Fruit fly (Drosophila melanogaster) whole organism, embryonic: ENCODE results near the gene Cpr67Fb.

Experiments
- CG10267 ChIP-seq: fragments of 200-800 bp; sonication (Bioruptor generic); optimal IDR thresholded peaks from 2 replicates; lab custom pipeline; 2018; ENCODE audit warnings: missing biosample characterization, mild to moderate bottlenecking, missing genetic modification characterization, moderate library complexity
- CG11504 ChIP-seq: fragments of 200-800 bp; sonication (Bioruptor generic); optimal IDR thresholded peaks from 3 replicates; lab custom pipeline; 2019; ENCODE audit warnings: missing biosample characterization, mild to moderate bottlenecking, missing genetic modification characterization, moderate library complexity
- CG12155 ChIP-seq: fragments of 200-800 bp; sonication (Bioruptor generic); optimal IDR thresholded peaks from 3 replicates; lab custom pipeline; 2016; ENCODE audit warnings: missing biosample characterization, missing genetic modification characterization
- CG12219 ChIP-seq: fragments of 200-800 bp; sonication (Bioruptor generic); optimal IDR thresholded peaks from 3 replicates; lab custom pipeline; 2018; ENCODE audit warnings: missing biosample characterization, mild to moderate bottlenecking, missing genetic modification characterization
- CG12744 ChIP-seq: fragments of 200-800 bp; sonication (Bioruptor generic); optimal IDR thresholded peaks from 2 replicates; lab custom pipeline; 2016; ENCODE audit warnings: missing biosample characterization, missing genetic modification characterization
- CG13624 ChIP-seq: fragments of 200-800 bp; sonication (Bioruptor generic); optimal IDR thresholded peaks from 2 replicates; lab custom pipeline; 2016; ENCODE audit warnings: missing biosample characterization, missing genetic modification characterization
- CG14667 ChIP-seq: fragments of 200-800 bp; sonication (Bioruptor generic); IDR thresholded peaks from 2 replicates; pipeline ENCODE4 v1.3.6; 2022; ENCODE audit warnings: missing biosample characterization, missing genetic modification characterization
- CG15696 ChIP-seq: fragments of 200-800 bp; sonication (Bioruptor generic); optimal IDR thresholded peaks from 2 replicates; lab custom pipeline; 2019; ENCODE audit warnings: missing biosample characterization, mild to moderate bottlenecking, missing genetic modification characterization, moderate library complexity
- CG16863 ChIP-seq: fragments of 200-800 bp; sonication (Bioruptor generic); optimal IDR thresholded peaks from 3 replicates; lab custom pipeline; 2016; ENCODE audit warnings: missing biosample characterization, missing genetic modification characterization
- CG17186 ChIP-seq: fragments of 200-800 bp; sonication (Bioruptor generic); optimal IDR thresholded peaks from 3 replicates; lab custom pipeline; 2017; ENCODE audit warnings: missing biosample characterization, missing genetic modification reagents, missing genetic modification characterization
- CG17385 ChIP-seq: fragments of 200-800 bp; sonication (Bioruptor generic); optimal IDR thresholded peaks from 3 replicates; lab custom pipeline; 2018; ENCODE audit warnings: missing biosample characterization, mild to moderate bottlenecking, missing genetic modification characterization
- CG17829 ChIP-seq: fragments of 200-800 bp; optimal IDR thresholded peaks from 2 replicates; lab custom pipeline; 2019; ENCODE audit warnings: missing biosample characterization, mild to moderate bottlenecking, missing genetic modification characterization, moderate library complexity
- CG2678 ChIP-seq: fragments of 200-800 bp; sonication (Bioruptor generic); optimal IDR thresholded peaks from 3 replicates; lab custom pipeline; 2019; ENCODE audit warnings: missing biosample characterization, mild to moderate bottlenecking, missing genetic modification characterization, moderate library complexity
- CG2712 ChIP-seq: fragments of 200-800 bp; optimal IDR thresholded peaks from 3 replicates; lab custom pipeline; 2019; ENCODE audit warnings: missing biosample characterization, mild to moderate bottlenecking, missing genetic modification characterization, moderate library complexity
- CG32532 ChIP-seq: fragments of 200-800 bp; sonication (Bioruptor generic); IDR thresholded peaks from 2 replicates; pipeline ENCODE4 v1.3.6; 2022; ENCODE audit warnings: missing biosample characterization, missing genetic modification characterization
- CG34422 ChIP-seq: fragments of 200-800 bp; sonication (Bioruptor generic); IDR thresholded peaks from 3 replicates; pipeline ENCODE4 v1.3.6; 2022; ENCODE audit warnings: missing biosample characterization, missing genetic modification characterization
- CG3847 ChIP-seq: fragments of 200-800 bp; sonication (Bioruptor generic); IDR thresholded peaks from 2 replicates; pipeline ENCODE4 v1.3.6; 2022; ENCODE audit warnings: missing biosample characterization, missing genetic modification characterization
- CG4360 ChIP-seq: fragments of 200-800 bp; sonication (Bioruptor generic); IDR thresholded peaks from 2 replicates; pipeline ENCODE4 v1.3.6; 2022; ENCODE audit warnings: missing biosample characterization, missing genetic modification characterization
- CG6175 ChIP-seq: fragments of 200-800 bp; sonication (Bioruptor generic); IDR thresholded peaks from 3 replicates; pipeline ENCODE4 v1.3.6; 2022; ENCODE audit warnings: missing biosample characterization, missing genetic modification characterization
- CG6272 ChIP-seq: fragments of 200-800 bp; sonication (Bioruptor generic); IDR thresholded peaks from 2 replicates; pipeline ENCODE4 v1.3.6; 2022; ENCODE audit warnings: missing biosample characterization, missing genetic modification characterization
- CG7987 ChIP-seq: fragments of 200-800 bp; sonication (Bioruptor generic); optimal IDR thresholded peaks from 2 replicates; lab custom pipeline; 2018; ENCODE audit warnings: missing biosample characterization, mild to moderate bottlenecking, missing genetic modification characterization, moderate library complexity
- CG9727 ChIP-seq: fragments of 200-800 bp; sonication (Bioruptor generic); optimal IDR thresholded peaks from 3 replicates; lab custom pipeline; 2017; ENCODE audit warnings: missing biosample characterization, mild to moderate bottlenecking, missing genetic modification characterization
- CG9797 ChIP-seq: fragments of 200-800 bp; sonication (Bioruptor generic); optimal IDR thresholded peaks from 3 replicates; lab custom pipeline; 2018; ENCODE audit warnings: missing biosample characterization, mild to moderate bottlenecking, missing genetic modification characterization
- CTCF ChIP-seq: fragments of 200-800 bp; sonication (Bioruptor generic); optimal IDR thresholded peaks from 2 replicates; lab custom pipeline; 2017; ENCODE audit warnings: missing biosample characterization, mild to moderate bottlenecking, missing genetic modification characterization, moderate library complexity
- Chrac-16 ChIP-seq: fragments of 200-800 bp; sonication (Bioruptor generic); optimal IDR thresholded peaks from 3 replicates; lab custom pipeline; 2016; ENCODE audit warnings: missing biosample characterization, missing genetic modification characterization
- Dbx ChIP-seq: fragments of 200-800 bp; sonication (Bioruptor generic); IDR thresholded peaks from 3 replicates; pipeline ENCODE4 v1.3.6; 2022; ENCODE audit warnings: missing biosample characterization, missing genetic modification characterization
- Dref ChIP-seq: fragments of 200-800 bp; sonication (Bioruptor generic); IDR thresholded peaks from 2 replicates; pipeline ENCODE4 v1.3.6; 2022; ENCODE audit warnings: missing biosample characterization, missing genetic modification characterization
- HHEX ChIP-seq: fragments of 200-800 bp; sonication (Bioruptor generic); optimal IDR thresholded peaks from 3 replicates; lab custom pipeline; 2017; ENCODE audit warnings: missing biosample characterization, mild to moderate bottlenecking, missing genetic modification characterization, missing genetic modification reagents
- HLHmδ ChIP-seq: fragments of 200-800 bp; sonication (Bioruptor generic); optimal IDR thresholded peaks from 2 replicates; lab custom pipeline; 2018; ENCODE audit warnings: missing biosample characterization, mild to moderate bottlenecking, missing genetic modification characterization, moderate library complexity
- Hr51 ChIP-seq, 2 experiments: fragments of 200-800 bp; sonication (Bioruptor generic); optimal IDR thresholded peaks; 2 replicates in 1 of 2; 3 replicates in 1 of 2; lab custom pipeline; 2016 to 2018; ENCODE audit warnings: missing biosample characterization in 2 of 2, missing genetic modification characterization in 2 of 2, mild to moderate bottlenecking in 1 of 2, moderate library complexity in 1 of 2
- MTF-1 ChIP-seq: fragments of 200-800 bp; sonication (Bioruptor generic); optimal IDR thresholded peaks from 2 replicates; lab custom pipeline; 2018; ENCODE audit warnings: missing biosample characterization, mild to moderate bottlenecking, missing genetic modification characterization, borderline replicate concordance
- Mad ChIP-seq: fragments of 200-800 bp; sonication (Bioruptor generic); optimal IDR thresholded peaks from 2 replicates; lab custom pipeline; 2016; ENCODE audit warnings: missing biosample characterization, missing genetic modification characterization
- Optix ChIP-seq: fragments of 200-800 bp; sonication (Bioruptor generic); IDR thresholded peaks from 3 replicates; pipeline ENCODE4 v1.3.6; 2022; ENCODE audit warnings: missing biosample characterization, missing genetic modification characterization
- PHDP ChIP-seq: fragments of 200-800 bp; sonication (Bioruptor generic); optimal IDR thresholded peaks from 3 replicates; lab custom pipeline; 2018; ENCODE audit warnings: missing biosample characterization, mild to moderate bottlenecking, missing genetic modification characterization, moderate library complexity
- Ptx1 ChIP-seq: fragments of 200-800 bp; sonication (Bioruptor generic); IDR thresholded peaks from 2 replicates; pipeline ENCODE4 v1.3.6; 2022; ENCODE audit warnings: missing biosample characterization, missing genetic modification characterization
- Spps ChIP-seq: fragments of 200-800 bp; sonication (Bioruptor generic); optimal IDR thresholded peaks from 2 replicates; lab custom pipeline; 2018; ENCODE audit warnings: missing biosample characterization, mild to moderate bottlenecking, missing genetic modification characterization
- ap ChIP-seq: fragments of 200-800 bp; sonication (Bioruptor generic); IDR thresholded peaks from 2 replicates; pipeline ENCODE4 v1.3.6; 2022; ENCODE audit warnings: missing biosample characterization, missing genetic modification characterization
- crp ChIP-seq, 2 experiments: fragments of 200-800 bp; sonication (Bioruptor generic); optimal IDR thresholded peaks; 2 replicates in 1 of 2; 3 replicates in 1 of 2; lab custom pipeline; 2017; ENCODE audit warnings: missing biosample characterization in 2 of 2, missing genetic modification characterization in 2 of 2, mild to moderate bottlenecking in 1 of 2, moderate library complexity in 1 of 2
- cwo ChIP-seq: fragments of 200-800 bp; sonication (Bioruptor generic); optimal IDR thresholded peaks from 3 replicates; lab custom pipeline; 2017; ENCODE audit warnings: missing biosample characterization, missing genetic modification characterization, mild to moderate bottlenecking, moderate library complexity, missing genetic modification reagents
- dati ChIP-seq: fragments of 200-800 bp; sonication (Bioruptor generic); IDR thresholded peaks from 2 replicates; pipeline ENCODE4 v1.3.6; 2022; ENCODE audit warnings: missing biosample characterization, missing genetic modification characterization
- ems ChIP-seq: fragments of 200-800 bp; sonication (Bioruptor generic); optimal IDR thresholded peaks from 3 replicates; lab custom pipeline; 2016; ENCODE audit warnings: missing biosample characterization, missing genetic modification characterization
- ewg ChIP-seq: fragments of 200-800 bp; sonication (Bioruptor generic); optimal IDR thresholded peaks from 3 replicates; lab custom pipeline; 2017; ENCODE audit warnings: mild to moderate bottlenecking, missing biosample characterization, missing genetic modification reagents, missing genetic modification characterization
- fd3F ChIP-seq: fragments of 200-800 bp; sonication (Bioruptor generic); optimal IDR thresholded peaks from 2 replicates; lab custom pipeline; 2018; ENCODE audit warnings: missing biosample characterization, mild to moderate bottlenecking, missing genetic modification characterization, moderate library complexity
- grau ChIP-seq: fragments of 200-800 bp; optimal IDR thresholded peaks from 3 replicates; lab custom pipeline; 2019; ENCODE audit warnings: missing biosample characterization, mild to moderate bottlenecking, missing genetic modification characterization, moderate library complexity
- maf-S ChIP-seq: fragments of 200-800 bp; sonication (Bioruptor generic); optimal IDR thresholded peaks from 2 replicates; lab custom pipeline; 2016; ENCODE audit warnings: missing biosample characterization, missing genetic modification characterization
- oc ChIP-seq: fragments of 200-800 bp; sonication (Bioruptor generic); optimal IDR thresholded peaks from 2 replicates; lab custom pipeline; 2018; ENCODE audit warnings: missing biosample characterization, mild to moderate bottlenecking, missing genetic modification characterization, moderate library complexity
- p53 ChIP-seq: fragments of 200-800 bp; sonication (Bioruptor generic); optimal IDR thresholded peaks from 2 replicates; lab custom pipeline; 2016; ENCODE audit warnings: missing biosample characterization, missing genetic modification characterization
- run ChIP-seq: fragments of 200-800 bp; sonication (Bioruptor generic); optimal IDR thresholded peaks from 3 replicates; lab custom pipeline; 2018; ENCODE audit warnings: missing biosample characterization, mild to moderate bottlenecking, missing genetic modification characterization
- scrt ChIP-seq: fragments of 200-800 bp; sonication (Bioruptor generic); optimal IDR thresholded peaks from 2 replicates; lab custom pipeline; 2018; ENCODE audit warnings: missing biosample characterization, mild to moderate bottlenecking, missing genetic modification characterization, moderate library complexity
- zen ChIP-seq: fragments of 200-800 bp; sonication (Bioruptor generic); optimal IDR thresholded peaks from 3 replicates; lab custom pipeline; 2018; ENCODE audit warnings: missing biosample characterization, mild to moderate bottlenecking, missing genetic modification characterization, moderate library complexity

Gene Cpr67Fb

dm6 chr3L:10899087-10899511 is 5.1 kb downstream of the Cpr67Fb start, which contains the start of gene Aps (continued):
- TF ChIP-seq grau (peak; percentile 58), CG6272 (GFP tag; lab: Robert Waterston, UW) (no peak), cwo (GFP tag; lab: Kevin White, UChicago) (peak; percentile 1), Dbx (GFP tag; lab: Robert Waterston, UW) (peak; percentile 60; the same call in 1 of the 3 replicates), CG12744 (GFP tag; lab: Kevin White, UChicago) (no peak), CG10267 (tag; lab: Kevin White, UChicago) (peak; percentile 50), CG9727 (GFP tag; lab: Kevin White, UChicago) (no peak), CG13624 (peak; percentile 23), ap (no peak), CG15696 (tag; lab: Kevin White, UChicago) (peak; percentile 62), crp (GFP tag; optimal IDR thresholded peaks at IDR 0.05; lab: Kevin White, UChicago) (no peak), HLHmδ (no peak), fd3F (GFP tag; lab: Kevin White, UChicago) (peak; percentile 12), HHEX (no peak), CG16863 (GFP tag; lab: Kevin White, UChicago) (no peak), run (tag; lab: Kevin White, UChicago) (no peak), scrt (GFP tag; lab: Kevin White, UChicago) (no peak), p53 (GFP tag; lab: Kevin White, UChicago) (no peak), Ptx1 (GFP tag; lab: Robert Waterston, UW) (peak; percentile 49; the same call in 1 of the 2 replicates), CG9797 (GFP tag; lab: Kevin White, UChicago) (peak; percentile 87), CG11504 (tag; lab: Kevin White, UChicago) (peak; percentile 64), CG4360 (GFP tag; lab: Robert Waterston, UW) (no peak), CG17186 (no peak), CG32532 (GFP tag; lab: Robert Waterston, UW) (peak; percentile 89), Mad (GFP tag; lab: Kevin White, UChicago) (peak; percentile 17), CG6175 (no peak), oc (tag; lab: Kevin White, UChicago) (peak; percentile 13), CTCF (peak; percentile 99), CG17829 (tag; lab: Kevin White, UChicago) (peak; percentile 70), CG12219 (GFP tag; lab: Kevin White, UChicago) (no peak), Optix (no peak), ems (GFP tag; lab: Kevin White, UChicago) (peak; percentile 31), CG34422 (GFP tag; lab: Robert Waterston, UW) (peak; percentile 16; the same call in 1 of the 3 replicates), CG3847 (peak; percentile 52), Dref (no peak), maf-S (GFP tag; lab: Kevin White, UChicago) (peak; percentile 24), MTF-1 (no peak), ewg (GFP tag; lab: Kevin White, UChicago) (peak; percentile 10), Spps (tag; lab: Kevin White, UChicago) (no peak), Hr51 (GFP tag; optimal IDR thresholded peaks at IDR 0.05; lab: Kevin White, UChicago) (peak; percentile 28 to 38), dati (no peak), CG2712 (tag; lab: Kevin White, UChicago) (peak; percentile 61), CG14667 (GFP tag; lab: Robert Waterston, UW) (peak; percentile 50), Chrac-16 (GFP tag; lab: Kevin White, UChicago) (peak; percentile 65), CG7987 (GFP tag; lab: Kevin White, UChicago) (peak; percentile 24), CG17385 (GFP tag; lab: Kevin White, UChicago) (peak; percentile 2), CG12155 (GFP tag; lab: Kevin White, UChicago) (peak; percentile 46), zen (peak; percentile 34), PHDP (tag; lab: Kevin White, UChicago) (peak; percentile 42), CG2678 (tag; lab: Kevin White, UChicago) (peak; percentile 29)
